Fruit fly (Drosophila melanogaster) whole organism, embryonic: ENCODE data around the gene tup.
A peak's percentile ranks its signal among the peaks of the same experiment; 100 is the strongest.

Experiments
- Adf1 ChIP-seq: fragments of 200-800 bp; sonication (Bioruptor generic); IDR thresholded peaks from 2 replicates; pipeline ENCODE4 v1.3.6; 2022; ENCODE audit warnings: missing biosample characterization, missing genetic modification characterization
- Atf-2 ChIP-seq: fragments of 200-800 bp; sonication (Bioruptor generic); optimal IDR thresholded peaks from 2 replicates; lab custom pipeline; 2016; ENCODE audit warnings: missing biosample characterization, missing genetic modification characterization
- B-H2 ChIP-seq: fragments of 200-800 bp; sonication (Bioruptor generic); optimal IDR thresholded peaks from 2 replicates; lab custom pipeline; 2018; ENCODE audit warnings: missing biosample characterization, mild to moderate bottlenecking, missing genetic modification characterization
- CG12071 ChIP-seq: fragments of 200-800 bp; sonication (Bioruptor generic); optimal IDR thresholded peaks from 3 replicates; lab custom pipeline; 2018; ENCODE audit warnings: missing biosample characterization, mild to moderate bottlenecking, missing genetic modification characterization
- CG12219 ChIP-seq: fragments of 200-800 bp; sonication (Bioruptor generic); optimal IDR thresholded peaks from 3 replicates; lab custom pipeline; 2018; ENCODE audit warnings: missing biosample characterization, mild to moderate bottlenecking, missing genetic modification characterization
- CG12744 ChIP-seq: fragments of 200-800 bp; sonication (Bioruptor generic); optimal IDR thresholded peaks from 2 replicates; lab custom pipeline; 2016; ENCODE audit warnings: missing biosample characterization, missing genetic modification characterization
- CG13123 ChIP-seq: fragments of 200-800 bp; sonication (Bioruptor generic); optimal IDR thresholded peaks from 2 replicates; lab custom pipeline; 2016; ENCODE audit warnings: missing biosample characterization, missing genetic modification characterization
- CG1603 ChIP-seq: fragments of 200-800 bp; sonication (Bioruptor generic); optimal IDR thresholded peaks from 2 replicates; lab custom pipeline; 2019; ENCODE audit warnings: missing biosample characterization, mild to moderate bottlenecking, missing genetic modification characterization, moderate library complexity
- CG1647 ChIP-seq: fragments of 200-800 bp; sonication (Bioruptor generic); optimal IDR thresholded peaks from 3 replicates; lab custom pipeline; 2016; ENCODE audit warnings: missing biosample characterization, missing genetic modification characterization
- CG17328 ChIP-seq: fragments of 200-800 bp; sonication (Bioruptor generic); IDR thresholded peaks from 2 replicates; pipeline ENCODE4 v1.3.6; 2022; ENCODE audit warnings: missing biosample characterization, missing genetic modification characterization
- CG2202 ChIP-seq: fragments of 200-800 bp; sonication (Bioruptor generic); optimal IDR thresholded peaks from 2 replicates; lab custom pipeline; 2018; ENCODE audit warnings: missing biosample characterization, mild to moderate bottlenecking, missing genetic modification characterization
- CG30403 ChIP-seq: fragments of 200-800 bp; sonication (Bioruptor generic); optimal IDR thresholded peaks from 3 replicates; lab custom pipeline; 2016; ENCODE audit warnings: missing biosample characterization, missing genetic modification characterization
- CG31441 ChIP-seq: fragments of 200-800 bp; sonication (Bioruptor generic); IDR thresholded peaks from 2 replicates; pipeline ENCODE4 v1.3.6; 2022; ENCODE audit warnings: missing biosample characterization, missing genetic modification characterization
- CG3163 ChIP-seq: fragments of 200-800 bp; sonication (Bioruptor generic); optimal IDR thresholded peaks from 3 replicates; lab custom pipeline; 2016; ENCODE audit warnings: missing biosample characterization, missing genetic modification characterization
- CG32532 ChIP-seq: fragments of 200-800 bp; sonication (Bioruptor generic); IDR thresholded peaks from 2 replicates; pipeline ENCODE4 v1.3.6; 2022; ENCODE audit warnings: missing biosample characterization, missing genetic modification characterization
- CG3407 ChIP-seq: fragments of 200-800 bp; sonication (Bioruptor generic); optimal IDR thresholded peaks from 2 replicates; lab custom pipeline; 2018; ENCODE audit warnings: missing biosample characterization, mild to moderate bottlenecking, missing genetic modification characterization
- CG34422 ChIP-seq: fragments of 200-800 bp; sonication (Bioruptor generic); IDR thresholded peaks from 3 replicates; pipeline ENCODE4 v1.3.6; 2022; ENCODE audit warnings: missing biosample characterization, missing genetic modification characterization
- CG42726 ChIP-seq: fragments of 200-800 bp; sonication (Bioruptor generic); IDR thresholded peaks from 2 replicates; pipeline ENCODE4 v1.3.6; 2022; ENCODE audit warnings: missing biosample characterization, missing genetic modification characterization; ENCODE audit not compliant: partially characterized antibody
- CG4404 ChIP-seq: fragments of 200-800 bp; sonication (Bioruptor generic); IDR thresholded peaks from 2 replicates; pipeline ENCODE4 v1.3.6; 2022; ENCODE audit warnings: missing biosample characterization, missing genetic modification characterization
- CG8290 ChIP-seq, 3 experiments: fragments of 200-800 bp; sonication (Bioruptor generic); optimal IDR thresholded peaks; 2 replicates each; lab custom pipeline; 2016 to 2019; ENCODE audit warnings: missing biosample characterization in 3 of 3, missing genetic modification characterization in 3 of 3, mild to moderate bottlenecking in 2 of 3, moderate library complexity in 1 of 3
- CrebB ChIP-seq: fragments of 200-800 bp; sonication (Bioruptor generic); optimal IDR thresholded peaks from 3 replicates; lab custom pipeline; 2018; ENCODE audit warnings: missing biosample characterization, mild to moderate bottlenecking, missing genetic modification characterization
- D19A ChIP-seq: fragments of 200-800 bp; optimal IDR thresholded peaks from 3 replicates; lab custom pipeline; 2019; ENCODE audit warnings: missing biosample characterization, mild to moderate bottlenecking, missing genetic modification characterization, moderate library complexity
- Dll ChIP-seq: fragments of 200-800 bp; sonication (Bioruptor generic); IDR thresholded peaks from 4 replicates; pipeline ENCODE4 v1.3.6; 2022; ENCODE audit warnings: missing biosample characterization, missing genetic modification characterization; ENCODE audit not compliant: partially characterized antibody
- NFAT ChIP-seq: fragments of 200-800 bp; sonication (Bioruptor generic); IDR thresholded peaks from 2 replicates; pipeline ENCODE4 v1.3.6; 2022; ENCODE audit warnings: missing biosample characterization, missing genetic modification characterization
- Oaz ChIP-seq: fragments of 200-800 bp; sonication (Bioruptor generic); IDR thresholded peaks from 2 replicates; pipeline ENCODE4 v1.3.6; 2022; ENCODE audit warnings: missing biosample characterization, missing genetic modification characterization
- Sry-δ ChIP-seq: fragments of 200-800 bp; sonication (Bioruptor generic); optimal IDR thresholded peaks from 2 replicates; lab custom pipeline; 2016; ENCODE audit warnings: missing biosample characterization, missing genetic modification characterization
- Taf1 ChIP-seq: fragments of 200-800 bp; sonication (Bioruptor generic); IDR thresholded peaks from 2 replicates; pipeline ENCODE4 v1.3.6; 2022; ENCODE audit warnings: missing biosample characterization, missing genetic modification characterization
- bbx ChIP-seq: fragments of 200-800 bp; sonication (Bioruptor generic); IDR thresholded peaks from 2 replicates; pipeline ENCODE4 v1.3.6; 2022; ENCODE audit warnings: missing biosample characterization, missing genetic modification characterization; ENCODE audit not compliant: partially characterized antibody
- btn ChIP-seq: fragments of 200-800 bp; sonication (Bioruptor generic); optimal IDR thresholded peaks from 2 replicates; lab custom pipeline; 2016; ENCODE audit warnings: missing biosample characterization, missing genetic modification characterization
- dan ChIP-seq: fragments of 200-800 bp; sonication (Bioruptor generic); IDR thresholded peaks from 2 replicates; pipeline ENCODE4 v1.3.6; 2022; ENCODE audit warnings: missing biosample characterization, missing genetic modification characterization
- fd64A ChIP-seq: fragments of 200-800 bp; sonication (Bioruptor generic); optimal IDR thresholded peaks from 3 replicates; lab custom pipeline; 2018; ENCODE audit warnings: missing biosample characterization, mild to moderate bottlenecking, missing genetic modification characterization
- lov ChIP-seq, 2 experiments: fragments of 200-800 bp in 1 of 2; fragments of >200 bp in 1 of 2; sonication (Bioruptor generic) in 1 of 2; IDR thresholded peaks in 1 of 2; optimal IDR thresholded peaks in 1 of 2; 2 replicates in 1 of 2; 3 replicates in 1 of 2; pipeline versions ENCODE4 v1.3.6 to Lab custom; 2017 to 2022; ENCODE audit warnings: missing biosample characterization in 1 of 2, missing genetic modification characterization in 1 of 2
- mirr ChIP-seq: fragments of 200-800 bp; sonication (Bioruptor generic); optimal IDR thresholded peaks from 3 replicates; lab custom pipeline; 2018; ENCODE audit warnings: missing biosample characterization, mild to moderate bottlenecking, missing genetic modification characterization
- nau ChIP-seq: fragments of 200-800 bp; sonication (Bioruptor generic); optimal IDR thresholded peaks from 3 replicates; lab custom pipeline; 2017; ENCODE audit warnings: missing biosample characterization, mild to moderate bottlenecking, missing genetic modification characterization, missing genetic modification reagents
- nerfin-2 ChIP-seq: fragments of 200-800 bp; sonication (Bioruptor generic); IDR thresholded peaks from 2 replicates; pipeline ENCODE4 v1.3.6; 2022; ENCODE audit warnings: missing biosample characterization, missing genetic modification characterization; ENCODE audit not compliant: partially characterized antibody
- pho ChIP-seq: fragments of 200-800 bp; sonication (Bioruptor generic); optimal IDR thresholded peaks from 2 replicates; lab custom pipeline; 2016; ENCODE audit warnings: missing biosample characterization, missing genetic modification characterization
- pnt ChIP-seq: fragments of 200-800 bp; sonication (Bioruptor generic); optimal IDR thresholded peaks from 3 replicates; lab custom pipeline; 2016; ENCODE audit warnings: missing biosample characterization, missing genetic modification characterization
- sd ChIP-seq: fragments of 200-800 bp; sonication (Bioruptor generic); optimal IDR thresholded peaks from 3 replicates; lab custom pipeline; 2018; ENCODE audit warnings: missing biosample characterization, mild to moderate bottlenecking, missing genetic modification characterization, moderate library complexity
- shn ChIP-seq: fragments of 200-800 bp; sonication (Bioruptor generic); optimal IDR thresholded peaks from 3 replicates; lab custom pipeline; 2016; ENCODE audit warnings: missing biosample characterization, missing genetic modification characterization
- slp2 ChIP-seq: fragments of 200-800 bp; sonication (Bioruptor generic); optimal IDR thresholded peaks from 2 replicates; lab custom pipeline; 2016; ENCODE audit warnings: missing biosample characterization, missing genetic modification characterization
- tio ChIP-seq: fragments of 200-800 bp; sonication (Bioruptor generic); optimal IDR thresholded peaks from 2 replicates; lab custom pipeline; 2017; ENCODE audit warnings: missing biosample characterization, missing genetic modification characterization, inconsistent platforms
- tll ChIP-seq, 2 experiments: fragments of 200-800 bp in 1 of 2; fragments of >200 bp in 1 of 2; sonication (Bioruptor generic) in 1 of 2; optimal IDR thresholded peaks; 2 replicates each; lab custom pipeline; 2017 to 2019; ENCODE audit warnings: missing biosample characterization in 2 of 2, missing genetic modification characterization in 2 of 2, mild to moderate bottlenecking in 1 of 2, moderate library complexity in 1 of 2
- zfh1 ChIP-seq: fragments of 200-800 bp; sonication (Bioruptor generic); IDR thresholded peaks from 3 replicates; pipeline ENCODE4 v1.3.6; 2022; ENCODE audit warnings: missing biosample characterization, missing genetic modification characterization

Gene tup

DNA sequence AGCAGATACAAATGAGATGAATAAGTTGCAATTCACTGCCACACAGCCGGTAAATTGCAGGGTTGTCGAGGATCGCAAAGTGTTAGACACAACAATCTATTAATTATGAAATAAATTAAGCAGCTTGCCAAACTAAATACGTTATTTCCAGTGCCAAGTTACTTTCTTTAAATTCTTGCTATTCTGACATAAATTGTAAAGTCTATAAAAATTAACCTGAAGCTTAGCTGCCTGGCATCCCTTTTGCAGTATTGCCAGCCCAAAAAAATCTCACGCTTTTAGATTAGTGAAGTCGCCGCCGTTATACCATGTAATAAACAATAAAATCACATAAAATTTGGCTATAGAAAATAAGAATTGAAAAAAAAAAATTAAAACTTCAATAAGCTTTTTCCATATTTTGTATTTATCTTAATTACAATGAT is 23.4 kb downstream of the tup start (continued):
- no peak for TF ChIP-seq Dll (GFP tag; lab: Robert Waterston, UW)
- no peak for TF ChIP-seq tll (GFP tag; optimal IDR thresholded peaks at IDR 0.05; lab: Kevin White, UChicago)
- TF ChIP-seq CG2202 (tag; lab: Kevin White, UChicago): peak; percentile 78
- TF ChIP-seq Atf-2 (GFP tag; lab: Kevin White, UChicago): peak; percentile 87
- TF ChIP-seq CG1647 (GFP tag; lab: Kevin White, UChicago): peak; percentile 62
- TF ChIP-seq shn (GFP tag; lab: Kevin White, UChicago): peak; percentile 81
- peak; percentile 76 for TF ChIP-seq fd64A
- peak; percentile 86 for TF ChIP-seq zfh1 (GFP tag; lab: Robert Waterston, UW)
- no peak for TF ChIP-seq bbx (GFP tag; lab: Robert Waterston, UW)
- TF ChIP-seq NFAT (GFP tag; lab: Robert Waterston, UW): peak; percentile 88
- peak; percentile 82 for TF ChIP-seq CG3407
- TF ChIP-seq B-H2 (GFP tag; lab: Kevin White, UChicago): peak; percentile 92
- peak; percentile 84 for TF ChIP-seq pnt (GFP tag; lab: Kevin White, UChicago)
- no peak for TF ChIP-seq CG42726 (GFP tag; lab: Robert Waterston, UW)
- peak; percentile 70 for TF ChIP-seq D19A (tag; lab: Kevin White, UChicago)
- TF ChIP-seq CG1603 (tag; lab: Kevin White, UChicago): peak; percentile 91
- TF ChIP-seq CG12071 (GFP tag; lab: Kevin White, UChicago): peak; percentile 88
- TF ChIP-seq CG12219 (GFP tag; lab: Kevin White, UChicago): peak; percentile 87
- TF ChIP-seq sd: peak; percentile 77
- TF ChIP-seq btn (GFP tag; lab: Kevin White, UChicago): peak; percentile 30
- TF ChIP-seq mirr (GFP tag; lab: Kevin White, UChicago): peak; percentile 81
- peak; percentile 93 for TF ChIP-seq CG30403
- peak; percentile 92 for TF ChIP-seq pho
- peak; percentile 93 for TF ChIP-seq CG34422 (GFP tag; lab: Robert Waterston, UW)
- TF ChIP-seq nerfin-2 (GFP tag; lab: Robert Waterston, UW): no peak
- TF ChIP-seq tio (GFP tag; lab: Kevin White, UChicago): peak; percentile 89
- peak; percentile 64 for TF ChIP-seq Adf1 (GFP tag; lab: Robert Waterston, UW)
- 0 out of 2 replicates have a peak, but pooled peaks have one; percentile 13 for TF ChIP-seq dan (GFP tag; lab: Robert Waterston, UW)
- peak; percentile 90 for TF ChIP-seq CG17328 (GFP tag; lab: Robert Waterston, UW)
- TF ChIP-seq CG4404: peak; percentile 81
- peak; percentile 81 for TF ChIP-seq Taf1 (GFP tag; lab: Robert Waterston, UW)
- peak; percentile 75 for TF ChIP-seq slp2 (GFP tag; lab: Kevin White, UChicago)
- no peak for TF ChIP-seq lov (optimal IDR thresholded peaks at IDR 0.05; lab: Kevin White, UChicago)
- peak; percentile 85; the same call in 2 of the 3 replicates for TF ChIP-seq lov (GFP tag; IDR thresholded peaks at IDR 0.05; lab: Robert Waterston, UW)
- peak; percentile 66 for TF ChIP-seq CG3163 (GFP tag; lab: Kevin White, UChicago)
- TF ChIP-seq nau (GFP tag; lab: Kevin White, UChicago): no peak
- peak; percentile 95 for TF ChIP-seq CG32532 (GFP tag; lab: Robert Waterston, UW)
- TF ChIP-seq CG31441 (GFP tag; lab: Robert Waterston, UW): peak; percentile 89
- TF ChIP-seq CG8290 (GFP tag; optimal IDR thresholded peaks at IDR 0.05; lab: Kevin White, UChicago): peak; percentile 50
- peak; percentile 80 to 92 for TF ChIP-seq CG8290 (tag; optimal IDR thresholded peaks at IDR 0.05; lab: Kevin White, UChicago)
- peak; percentile 64 for TF ChIP-seq CG13123 (GFP tag; lab: Kevin White, UChicago)
- peak; percentile 84 for TF ChIP-seq CG12744
- peak; percentile 84 for TF ChIP-seq Oaz (GFP tag; lab: Robert Waterston, UW)
- TF ChIP-seq Sry-δ (GFP tag; lab: Kevin White, UChicago): peak; percentile 44
- peak; percentile 81 for TF ChIP-seq CrebB (tag; lab: Kevin White, UChicago)
